Fruit fly (Drosophila melanogaster) whole organism, embryonic: Measurements from ENCODE around the gene CG5986.

Source experiments
- CG10209 ChIP-seq: fragments of 200-800 bp; sonication (Bioruptor generic); optimal IDR thresholded peaks from 3 replicates; lab custom pipeline; 2017; ENCODE audit warnings: missing biosample characterization, mild to moderate bottlenecking, missing genetic modification characterization, missing genetic modification reagents
- CG10366 ChIP-seq: fragments of 200-800 bp; sonication (Bioruptor generic); IDR thresholded peaks from 2 replicates; pipeline ENCODE4 v1.3.6; 2022; ENCODE audit warnings: missing biosample characterization, missing genetic modification characterization
- CG11456 ChIP-seq: fragments of 200-800 bp; sonication (Bioruptor generic); IDR thresholded peaks from 3 replicates; pipeline ENCODE4 v1.3.6; 2022; ENCODE audit warnings: missing biosample characterization, missing genetic modification characterization
- CG11696 ChIP-seq: fragments of 200-800 bp; sonication (Bioruptor generic); IDR thresholded peaks from 2 replicates; pipeline ENCODE4 v1.3.6; 2022; ENCODE audit warnings: missing biosample characterization, missing genetic modification characterization
- CG12219 ChIP-seq: fragments of 200-800 bp; sonication (Bioruptor generic); optimal IDR thresholded peaks from 3 replicates; lab custom pipeline; 2018; ENCODE audit warnings: missing biosample characterization, mild to moderate bottlenecking, missing genetic modification characterization
- CG13123 ChIP-seq: fragments of 200-800 bp; sonication (Bioruptor generic); optimal IDR thresholded peaks from 2 replicates; lab custom pipeline; 2016; ENCODE audit warnings: missing biosample characterization, missing genetic modification characterization
- CG14860 ChIP-seq: fragments of 200-800 bp; sonication (Bioruptor generic); IDR thresholded peaks from 3 replicates; pipeline ENCODE4 v1.3.6; 2022; ENCODE audit warnings: missing biosample characterization, missing genetic modification characterization; ENCODE audit not compliant: partially characterized antibody
- CG16815 ChIP-seq: fragments of 200-800 bp; sonication (Bioruptor generic); optimal IDR thresholded peaks from 3 replicates; lab custom pipeline; 2017; ENCODE audit warnings: missing biosample characterization, mild to moderate bottlenecking, missing genetic modification characterization
- CG17385 ChIP-seq: fragments of 200-800 bp; sonication (Bioruptor generic); optimal IDR thresholded peaks from 3 replicates; lab custom pipeline; 2018; ENCODE audit warnings: missing biosample characterization, mild to moderate bottlenecking, missing genetic modification characterization
- CG30020 ChIP-seq: fragments of 200-800 bp; optimal IDR thresholded peaks from 2 replicates; lab custom pipeline; 2019; ENCODE audit warnings: missing biosample characterization, mild to moderate bottlenecking, missing genetic modification characterization, moderate library complexity
- CG30403 ChIP-seq: fragments of 200-800 bp; sonication (Bioruptor generic); optimal IDR thresholded peaks from 3 replicates; lab custom pipeline; 2016; ENCODE audit warnings: missing biosample characterization, missing genetic modification characterization
- CG3407 ChIP-seq: fragments of 200-800 bp; sonication (Bioruptor generic); optimal IDR thresholded peaks from 2 replicates; lab custom pipeline; 2018; ENCODE audit warnings: missing biosample characterization, mild to moderate bottlenecking, missing genetic modification characterization
- CG3838 ChIP-seq: fragments of 200-800 bp; sonication (Bioruptor generic); optimal IDR thresholded peaks from 3 replicates; lab custom pipeline; 2016; ENCODE audit warnings: missing biosample characterization, missing genetic modification characterization
- CG5180 ChIP-seq: fragments of 200-800 bp; sonication (Bioruptor generic); optimal IDR thresholded peaks from 3 replicates; lab custom pipeline; 2017; ENCODE audit warnings: missing biosample characterization, missing genetic modification characterization, mild to moderate bottlenecking, moderate library complexity, missing genetic modification reagents
- CG6175 ChIP-seq: fragments of 200-800 bp; sonication (Bioruptor generic); IDR thresholded peaks from 3 replicates; pipeline ENCODE4 v1.3.6; 2022; ENCODE audit warnings: missing biosample characterization, missing genetic modification characterization
- CG6854 ChIP-seq: fragments of 200-800 bp; sonication (Bioruptor generic); optimal IDR thresholded peaks from 3 replicates; lab custom pipeline; 2017; ENCODE audit warnings: missing biosample characterization, mild to moderate bottlenecking, missing genetic modification characterization
- CG7357 ChIP-seq: fragments of 200-800 bp; sonication (Bioruptor generic); IDR thresholded peaks from 3 replicates; pipeline ENCODE4 v1.3.6; 2022; ENCODE audit warnings: missing biosample characterization, missing genetic modification characterization
- CG7372 ChIP-seq: fragments of 200-800 bp; sonication (Bioruptor generic); IDR thresholded peaks from 2 replicates; pipeline ENCODE4 v1.3.6; 2022; ENCODE audit warnings: missing biosample characterization, missing genetic modification characterization
- CG7963 ChIP-seq: fragments of 200-800 bp; sonication (Bioruptor generic); IDR thresholded peaks from 3 replicates; pipeline ENCODE4 v1.3.6; 2022; ENCODE audit warnings: missing biosample characterization, missing genetic modification characterization; ENCODE audit not compliant: partially characterized antibody
- CG9609 ChIP-seq: fragments of 200-800 bp; sonication (Bioruptor generic); optimal IDR thresholded peaks from 3 replicates; lab custom pipeline; 2016; ENCODE audit warnings: missing biosample characterization, missing genetic modification characterization
- CG9876 ChIP-seq: fragments of 200-800 bp; sonication (Bioruptor generic); optimal IDR thresholded peaks from 2 replicates; lab custom pipeline; 2016; ENCODE audit warnings: missing biosample characterization, missing genetic modification characterization
- Dll ChIP-seq: fragments of 200-800 bp; sonication (Bioruptor generic); IDR thresholded peaks from 4 replicates; pipeline ENCODE4 v1.3.6; 2022; ENCODE audit warnings: missing biosample characterization, missing genetic modification characterization; ENCODE audit not compliant: partially characterized antibody
- Ets65A ChIP-seq: fragments of 200-800 bp; sonication (Bioruptor generic); peaks from one replicate; lab custom pipeline; 2016; ENCODE audit warnings: missing biosample characterization, missing genetic modification characterization
- HLHmδ ChIP-seq: fragments of 200-800 bp; sonication (Bioruptor generic); optimal IDR thresholded peaks from 2 replicates; lab custom pipeline; 2018; ENCODE audit warnings: missing biosample characterization, mild to moderate bottlenecking, missing genetic modification characterization, moderate library complexity
- Hr51 ChIP-seq, 2 experiments: fragments of 200-800 bp; sonication (Bioruptor generic); optimal IDR thresholded peaks; 2 replicates in 1 of 2; 3 replicates in 1 of 2; lab custom pipeline; 2016 to 2018; ENCODE audit warnings: missing biosample characterization in 2 of 2, missing genetic modification characterization in 2 of 2, mild to moderate bottlenecking in 1 of 2, moderate library complexity in 1 of 2
- Mad ChIP-seq: fragments of 200-800 bp; sonication (Bioruptor generic); optimal IDR thresholded peaks from 2 replicates; lab custom pipeline; 2016; ENCODE audit warnings: missing biosample characterization, missing genetic modification characterization
- Max ChIP-seq: fragments of 200-800 bp; sonication (Bioruptor generic); optimal IDR thresholded peaks from 2 replicates; lab custom pipeline; 2016; ENCODE audit warnings: missing biosample characterization, mild to moderate bottlenecking, missing genetic modification characterization
- Myb ChIP-seq: fragments of 200-800 bp; sonication (Bioruptor generic); optimal IDR thresholded peaks from 2 replicates; lab custom pipeline; 2016; ENCODE audit warnings: missing biosample characterization, missing genetic modification characterization
- Opbp ChIP-seq: fragments of 200-800 bp; sonication (Bioruptor generic); IDR thresholded peaks from 3 replicates; pipeline ENCODE4 v1.3.6; 2022; ENCODE audit warnings: missing biosample characterization, missing genetic modification characterization; ENCODE audit not compliant: partially characterized antibody
- Ptx1 ChIP-seq: fragments of 200-800 bp; sonication (Bioruptor generic); IDR thresholded peaks from 2 replicates; pipeline ENCODE4 v1.3.6; 2022; ENCODE audit warnings: missing biosample characterization, missing genetic modification characterization
- Ravus ChIP-seq: fragments of 200-800 bp; sonication (Bioruptor generic); IDR thresholded peaks from 2 replicates; pipeline ENCODE4 v1.3.6; 2022; ENCODE audit warnings: missing biosample characterization, missing genetic modification characterization
- ac ChIP-seq: fragments of 200-800 bp; sonication (Bioruptor generic); optimal IDR thresholded peaks from 3 replicates; lab custom pipeline; 2017; ENCODE audit warnings: missing biosample characterization, mild to moderate bottlenecking, missing genetic modification characterization
- ash1 ChIP-seq: fragments of 200-800 bp; sonication (Bioruptor generic); optimal IDR thresholded peaks from 2 replicates; lab custom pipeline; 2018; ENCODE audit warnings: missing biosample characterization, mild to moderate bottlenecking, missing genetic modification characterization
- ci ChIP-seq: fragments of 200-800 bp; sonication (Bioruptor generic); IDR thresholded peaks from 3 replicates; pipeline ENCODE4 v1.3.6; 2022; ENCODE audit warnings: missing biosample characterization, missing genetic modification characterization
- dati ChIP-seq: fragments of 200-800 bp; sonication (Bioruptor generic); IDR thresholded peaks from 2 replicates; pipeline ENCODE4 v1.3.6; 2022; ENCODE audit warnings: missing biosample characterization, missing genetic modification characterization
- disco-r ChIP-seq: fragments of 200-800 bp; sonication (Bioruptor generic); optimal IDR thresholded peaks from 2 replicates; lab custom pipeline; 2016; ENCODE audit warnings: missing biosample characterization, missing genetic modification characterization
- dmrt11E ChIP-seq: fragments of 200-800 bp; sonication (Bioruptor generic); optimal IDR thresholded peaks from 3 replicates; lab custom pipeline; 2018; ENCODE audit warnings: missing biosample characterization, mild to moderate bottlenecking, missing genetic modification characterization, moderate library complexity
- hb ChIP-seq: fragments of 200-800 bp; sonication (Bioruptor generic); IDR thresholded peaks from 3 replicates; pipeline ENCODE4 v1.3.6; 2022; ENCODE audit warnings: missing biosample characterization, missing genetic modification characterization; ENCODE audit not compliant: partially characterized antibody
- jumu ChIP-seq: fragments of 200-800 bp; sonication (Bioruptor generic); optimal IDR thresholded peaks from 3 replicates; lab custom pipeline; 2016; ENCODE audit warnings: missing biosample characterization, missing genetic modification characterization
- lab ChIP-seq: fragments of 200-800 bp; sonication (Bioruptor generic); optimal IDR thresholded peaks from 3 replicates; lab custom pipeline; 2017; ENCODE audit warnings: missing biosample characterization, missing genetic modification characterization, mild to moderate bottlenecking, moderate library complexity, missing genetic modification reagents
- mirr ChIP-seq: fragments of 200-800 bp; sonication (Bioruptor generic); optimal IDR thresholded peaks from 3 replicates; lab custom pipeline; 2018; ENCODE audit warnings: missing biosample characterization, mild to moderate bottlenecking, missing genetic modification characterization
- pfk ChIP-seq: fragments of 200-800 bp; sonication (Bioruptor generic); optimal IDR thresholded peaks from 2 replicates; lab custom pipeline; 2018; ENCODE audit warnings: missing biosample characterization, mild to moderate bottlenecking, missing genetic modification characterization, moderate library complexity
- prd ChIP-seq, 3 experiments: fragments of >200 bp in 2 of 3; fragments of 200-800 bp in 1 of 3; sonication (Bioruptor generic) in 1 of 3; optimal IDR thresholded peaks in 2 of 3; IDR thresholded peaks in 1 of 3; 2 replicates in 2 of 3; 3 replicates in 1 of 3; pipeline versions ENCODE4 v1.3.6 to Lab custom; 2017 to 2022; ENCODE audit warnings: missing biosample characterization in 1 of 3, missing genetic modification characterization in 1 of 3
- ranshi ChIP-seq: fragments of 200-800 bp; sonication (Bioruptor generic); IDR thresholded peaks from 2 replicates; pipeline ENCODE4 v1.3.6; 2022; ENCODE audit warnings: missing biosample characterization, missing genetic modification characterization
- run ChIP-seq: fragments of 200-800 bp; sonication (Bioruptor generic); optimal IDR thresholded peaks from 3 replicates; lab custom pipeline; 2018; ENCODE audit warnings: missing biosample characterization, mild to moderate bottlenecking, missing genetic modification characterization
- slou ChIP-seq: fragments of 200-800 bp; sonication (Bioruptor generic); optimal IDR thresholded peaks from 3 replicates; lab custom pipeline; 2016; ENCODE audit warnings: missing biosample characterization, missing genetic modification characterization
- stc ChIP-seq: fragments of 200-800 bp; sonication (Bioruptor generic); IDR thresholded peaks from 2 replicates; pipeline ENCODE4 v1.3.6; 2022; ENCODE audit warnings: missing biosample characterization, missing genetic modification characterization
- sug ChIP-seq: fragments of 200-800 bp; optimal IDR thresholded peaks from 2 replicates; lab custom pipeline; 2019; ENCODE audit warnings: missing biosample characterization, mild to moderate bottlenecking, missing genetic modification characterization, moderate library complexity
- trem ChIP-seq: fragments of 200-800 bp; optimal IDR thresholded peaks from 3 replicates; lab custom pipeline; 2019; ENCODE audit warnings: missing biosample characterization, mild to moderate bottlenecking, missing genetic modification characterization, moderate library complexity
- yki ChIP-seq: fragments of >200 bp; optimal IDR thresholded peaks from 3 replicates; lab custom pipeline; 2018
- zen2 ChIP-seq: fragments of 200-800 bp; sonication (Bioruptor generic); IDR thresholded peaks from 3 replicates; pipeline ENCODE4 v1.3.6; 2022; ENCODE audit warnings: missing biosample characterization, missing genetic modification characterization; ENCODE audit not compliant: partially characterized antibody

CG5986 gene

dm6 chr3R:24057188-24057587, 9.6 kb downstream of the CG5986 start, which contains the start of gene Hsp68 (continued):
- TF ChIP-seq CG5180 = no peak
- TF ChIP-seq mirr (GFP tag; lab: Kevin White, UChicago) = peak; percentile 58
- no peak for TF ChIP-seq CG7357 (GFP tag; lab: Robert Waterston, UW)
- TF ChIP-seq hb (GFP tag; lab: Robert Waterston, UW) = no peak
- TF ChIP-seq CG7372 (GFP tag; lab: Robert Waterston, UW) = no peak
- TF ChIP-seq yki (lab: Kevin White, UChicago) = no peak
- no peak for TF ChIP-seq CG14860 (GFP tag; lab: Robert Waterston, UW)
- TF ChIP-seq prd (optimal IDR thresholded peaks at IDR 0.05; lab: Kevin White, UChicago) = no peak
- TF ChIP-seq prd (GFP tag; IDR thresholded peaks at IDR 0.05; lab: Robert Waterston, UW) = no peak
- TF ChIP-seq stc (GFP tag; lab: Robert Waterston, UW) = no peak
- TF ChIP-seq disco-r (GFP tag; lab: Kevin White, UChicago) = no peak
- no peak for TF ChIP-seq CG7963 (GFP tag; lab: Robert Waterston, UW)
- TF ChIP-seq Max = no peak
- TF ChIP-seq pfk (GFP tag; lab: Kevin White, UChicago) = no peak
- TF ChIP-seq Ets65A (GFP tag; lab: Kevin White, UChicago) = no peak
- 0 out of 2 replicates have a peak, but pooled peaks have one; percentile 10 for TF ChIP-seq CG11696 (GFP tag; lab: Robert Waterston, UW)
- TF ChIP-seq HLHmδ (GFP tag; lab: Kevin White, UChicago) = peak; percentile 2
- peak; percentile 22 for TF ChIP-seq sug
- no peak for TF ChIP-seq ac (GFP tag; lab: Kevin White, UChicago)
- TF ChIP-seq Mad (GFP tag; lab: Kevin White, UChicago) = no peak
- TF ChIP-seq ci (GFP tag; lab: Robert Waterston, UW) = no peak
- TF ChIP-seq Dll = peak; percentile 25; the same call in 1 of the 4 replicates
- no peak for TF ChIP-seq jumu (GFP tag; lab: Kevin White, UChicago)
- TF ChIP-seq Hr51 (GFP tag; optimal IDR thresholded peaks at IDR 0.05; lab: Kevin White, UChicago) = no peak
- TF ChIP-seq CG10209 (GFP tag; lab: Kevin White, UChicago) = no peak
- no peak for TF ChIP-seq CG10366 (GFP tag; lab: Robert Waterston, UW)
- TF ChIP-seq CG16815 (GFP tag; lab: Kevin White, UChicago) = no peak
- TF ChIP-seq CG9876 = no peak
- no peak for TF ChIP-seq slou
- no peak for TF ChIP-seq run (tag; lab: Kevin White, UChicago)
- TF ChIP-seq CG30020 (tag; lab: Kevin White, UChicago) = no peak
- TF ChIP-seq zen2 = peak; percentile 39; the same call in 1 of the 3 replicates
- TF ChIP-seq CG3838 (GFP tag; lab: Kevin White, UChicago) = no peak
- TF ChIP-seq Myb (GFP tag; lab: Kevin White, UChicago) = peak; percentile 58
- TF ChIP-seq ranshi (GFP tag; lab: Robert Waterston, UW) = no peak
- no peak for TF ChIP-seq CG9609 (GFP tag; lab: Kevin White, UChicago)
- no peak for TF ChIP-seq CG12219 (GFP tag; lab: Kevin White, UChicago)
- peak; percentile 3 for TF ChIP-seq CG17385 (GFP tag; lab: Kevin White, UChicago)
- TF ChIP-seq Ravus (GFP tag; lab: Robert Waterston, UW) = no peak
- no peak for TF ChIP-seq CG6175 (GFP tag; lab: Robert Waterston, UW)
- TF ChIP-seq Opbp (GFP tag; lab: Robert Waterston, UW) = 0 out of 3 replicates have a peak, but pooled peaks have one; percentile 28
- no peak for TF ChIP-seq CG6854 (GFP tag; lab: Kevin White, UChicago)
- TF ChIP-seq CG3407 (GFP tag; lab: Kevin White, UChicago) = no peak
- TF ChIP-seq dmrt11E (tag; lab: Kevin White, UChicago) = no peak
- TF ChIP-seq Ptx1 (GFP tag; lab: Robert Waterston, UW) = no peak
- no peak for TF ChIP-seq CG30403 (GFP tag; lab: Kevin White, UChicago)
- TF ChIP-seq CG13123 (GFP tag; lab: Kevin White, UChicago) = no peak
- no peak for TF ChIP-seq CG11456 (GFP tag; lab: Robert Waterston, UW)
- TF ChIP-seq dati (GFP tag; lab: Robert Waterston, UW) = no peak
- TF ChIP-seq ash1 (GFP tag; lab: Kevin White, UChicago) = no peak
- TF ChIP-seq trem = peak; percentile 35
- no peak for TF ChIP-seq lab (GFP tag; lab: Kevin White, UChicago)
